Fruit fly (Drosophila melanogaster): ENCODE results near the gene CG43965.

CG43965 gene

DNA sequence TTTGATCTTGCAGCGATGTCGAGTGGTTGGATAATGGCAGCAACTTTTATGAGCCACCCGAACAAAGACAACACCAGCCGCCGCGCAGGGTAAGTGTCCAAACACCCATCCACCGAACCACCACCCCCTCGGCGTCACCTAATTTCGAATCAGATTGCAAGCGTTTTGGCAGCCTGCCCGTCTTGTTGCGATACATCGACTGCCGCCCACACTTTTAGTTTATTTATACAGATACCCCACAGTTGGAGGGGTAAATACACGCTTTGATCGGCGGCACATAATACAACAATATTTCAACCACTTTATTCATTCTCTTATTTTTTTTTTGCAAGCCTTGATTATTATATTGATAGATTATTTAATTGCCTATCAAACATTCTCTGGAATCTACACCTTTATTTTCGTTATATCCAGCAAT lies 37.5 kb upstream of the CG43965 start (continued):
- TF ChIP-seq CG18764 (GFP tag; optimal IDR thresholded peaks at IDR 0.05) = no peak
- TF ChIP-seq CG1792 (GFP tag; optimal IDR thresholded peaks at IDR 0.05) = no peak
- peak; percentile 42 for TF ChIP-seq ATbp (GFP tag; optimal IDR thresholded peaks at IDR 0.05)
- TF ChIP-seq CG7786 (GFP tag; optimal IDR thresholded peaks at IDR 0.05) = peak; percentile 10
- TF ChIP-seq stwl (tag; optimal IDR thresholded peaks at IDR 0.05) = no peak
- no peak for TF ChIP-seq org-1 (GFP tag; optimal IDR thresholded peaks at IDR 0.05)
- no peak for TF ChIP-seq CG15514 (GFP tag; optimal IDR thresholded peaks at IDR 0.05)
- no peak for TF ChIP-seq CG10321 (GFP tag; IDR thresholded peaks at IDR 0.05)
- peak; percentile 66; the same call in 2 of the 3 replicates for TF ChIP-seq ci (GFP tag; IDR thresholded peaks at IDR 0.05)
- peak; percentile 94; the same call in 3 of the 4 replicates for TF ChIP-seq chinmo (GFP tag; IDR thresholded peaks at IDR 0.05; ENCODE audit: partially characterized antibody)
- TF ChIP-seq tx (GFP tag; optimal IDR thresholded peaks at IDR 0.05) = no peak
- peak; percentile 3 for TF ChIP-seq shn (GFP tag; optimal IDR thresholded peaks at IDR 0.05)
- TF ChIP-seq BtbVII (GFP tag; optimal IDR thresholded peaks at IDR 0.05) = no peak
- TF ChIP-seq hkb (optimal IDR thresholded peaks at IDR 0.05) = no peak
- 0 out of 2 replicates have a peak, but pooled peaks have one; percentile 28 for TF ChIP-seq hkb (GFP tag; IDR thresholded peaks at IDR 0.05)
- TF ChIP-seq emc (GFP tag; optimal IDR thresholded peaks at IDR 0.05) = no peak
- no peak for TF ChIP-seq dimm (GFP tag; IDR thresholded peaks at IDR 0.05)
- TF ChIP-seq CG15601 (tag; optimal IDR thresholded peaks at IDR 0.05) = no peak
- no peak for TF ChIP-seq CG11696 (GFP tag; IDR thresholded peaks at IDR 0.05)
- peak; percentile 64; the same call in 2 of the 3 replicates for TF ChIP-seq vnd (GFP tag; IDR thresholded peaks at IDR 0.05; ENCODE audit: partially characterized antibody)
- TF ChIP-seq CG3838 (GFP tag; optimal IDR thresholded peaks at IDR 0.05) = no peak
- peak; percentile 6 for TF ChIP-seq jumu (GFP tag; optimal IDR thresholded peaks at IDR 0.05)
- no peak for TF ChIP-seq Eip74EF (GFP tag; optimal IDR thresholded peaks at IDR 0.05)
- TF ChIP-seq wor (GFP tag; IDR thresholded peaks at IDR 0.05) = no peak
- TF ChIP-seq CG12299 (tag; optimal IDR thresholded peaks at IDR 0.05) = no peak
- no peak for TF ChIP-seq twi (tag; optimal IDR thresholded peaks at IDR 0.05)
- peak; percentile 54 for TF ChIP-seq CG32772 (GFP tag; IDR thresholded peaks at IDR 0.05)
- no peak for TF ChIP-seq CG31365 (tag; optimal IDR thresholded peaks at IDR 0.05)
- peak; percentile 28 for TF ChIP-seq CG8944 (GFP tag; optimal IDR thresholded peaks at IDR 0.05)
- no peak for TF ChIP-seq pnt (GFP tag; optimal IDR thresholded peaks at IDR 0.05)
- TF ChIP-seq Adf1 (GFP tag; IDR thresholded peaks at IDR 0.05) = 0 out of 2 replicates have a peak, but pooled peaks have one; percentile 18
- TF ChIP-seq maf-S (GFP tag; optimal IDR thresholded peaks at IDR 0.05) = no peak
- no peak for TF ChIP-seq CG4707 (GFP tag; optimal IDR thresholded peaks at IDR 0.05)
- 0 out of 3 replicates have a peak, but pooled peaks have one; percentile 49 for TF ChIP-seq CG11695 (GFP tag; IDR thresholded peaks at IDR 0.05)
- TF ChIP-seq CG1024 (GFP tag; IDR thresholded peaks at IDR 0.05) = no peak
- TF ChIP-seq Deaf1 (tag; optimal IDR thresholded peaks at IDR 0.05) = no peak
- no peak for TF ChIP-seq CG11723 (GFP tag; optimal IDR thresholded peaks at IDR 0.05)
- no peak for TF ChIP-seq CG8089 (GFP tag; optimal IDR thresholded peaks at IDR 0.05)
- no peak for TF ChIP-seq CG13296 (GFP tag; optimal IDR thresholded peaks at IDR 0.05)
- no peak for TF ChIP-seq CG4820 (GFP tag; optimal IDR thresholded peaks at IDR 0.05)
- no peak for TF ChIP-seq CG16815 (GFP tag; optimal IDR thresholded peaks at IDR 0.05)
- TF ChIP-seq CG17829 (tag; optimal IDR thresholded peaks at IDR 0.05) = no peak
- TF ChIP-seq CG2889 (GFP tag; IDR thresholded peaks at IDR 0.05) = no peak
- TF ChIP-seq cato (GFP tag; optimal IDR thresholded peaks at IDR 0.05; ENCODE audit: borderline replicate concordance) = no peak
- TF ChIP-seq CG13287 (GFP tag; IDR thresholded peaks at IDR 0.05; ENCODE audit: partially characterized antibody) = peak; percentile 56
- peak; percentile 71 for TF ChIP-seq CG2120 (GFP tag; optimal IDR thresholded peaks at IDR 0.05)
- TF ChIP-seq D19B (GFP tag; optimal IDR thresholded peaks at IDR 0.05) = peak; percentile 70
- TF ChIP-seq Scr (GFP tag; IDR thresholded peaks at IDR 0.05; ENCODE audit: partially characterized antibody) = peak; percentile 59
- peak; percentile 17 for TF ChIP-seq CG11398 (GFP tag; optimal IDR thresholded peaks at IDR 0.05)
- peak; percentile 75 for TF ChIP-seq vvl (GFP tag; IDR thresholded peaks at IDR 0.05)
- TF ChIP-seq E2f2 (GFP tag; IDR thresholded peaks at IDR 0.05) = peak; percentile 38; the same call in 1 of the 2 replicates
